Worm (Caenorhabditis elegans) whole organism, L4 larva: ENCODE results near the gene R10D12.10.

Experiments
- R02D3.7 ChIP-seq: fragments of 150-350 bp; sonication (generic microtip); optimal IDR thresholded peaks from 3 replicates; lab custom pipeline; 2014; ENCODE audit warnings: missing biosample characterization, missing genetic modification characterization
- T20F7.1 ChIP-seq: fragments of 200-800 bp; sonication (Bioruptor generic); optimal IDR thresholded peaks from 2 replicates; lab custom pipeline; 2018; ENCODE audit warnings: mild to moderate bottlenecking, missing genetic modification characterization, missing compliant biosample characterization
- Y105C5A.15 ChIP-seq: fragments of 200-800 bp; sonication (Bioruptor generic); IDR thresholded peaks from 2 replicates; pipeline ENCODE4 v1.3.6; 2022; ENCODE audit warnings: missing genetic modification characterization, missing compliant biosample characterization
- Y5F2A.4 ChIP-seq: fragments of 200-800 bp; sonication (Bioruptor generic); optimal IDR thresholded peaks from 2 replicates; lab custom pipeline; 2018; ENCODE audit warnings: mild to moderate bottlenecking, missing genetic modification characterization, missing compliant biosample characterization
- ZK337.2 ChIP-seq: fragments of 200-800 bp; sonication (Bioruptor generic); IDR thresholded peaks from 2 replicates; pipeline ENCODE4 v1.3.6; 2022; ENCODE audit warnings: missing genetic modification reagents, missing genetic modification characterization, missing compliant biosample characterization
- aha-1 ChIP-seq: fragments of 150-350 bp; peaks from one replicate; lab custom pipeline; 2014; ENCODE audit warnings: missing biosample characterization, missing genetic modification characterization
- ceh-20 ChIP-seq: fragments of 200-800 bp; sonication (Bioruptor generic); IDR thresholded peaks from 2 replicates; pipeline ENCODE4 v1.3.6; 2022; ENCODE audit warnings: missing genetic modification reagents, missing genetic modification characterization, missing compliant biosample characterization
- ceh-32 ChIP-seq: sonication (generic microtip); optimal IDR thresholded peaks from 2 replicates; lab custom pipeline; 2016; ENCODE audit warnings: mild to moderate bottlenecking, missing genetic modification characterization, missing compliant biosample characterization; ENCODE audit not compliant: poor library complexity
- ces-1 ChIP-seq: fragments of 150-350 bp; sonication (generic microtip); optimal IDR thresholded peaks from 4 replicates; lab custom pipeline; 2014; ENCODE audit warnings: missing biosample characterization, missing genetic modification reagents, missing genetic modification characterization
- daf-16 ChIP-seq, 3 experiments: sonication (generic microtip); optimal IDR thresholded peaks; 2 replicates each; lab custom pipeline; 2016 to 2017; ENCODE audit warnings: missing genetic modification characterization in 3 of 3, missing genetic modification reagents in 3 of 3, mild to moderate bottlenecking in 2 of 3, missing compliant biosample characterization in 2 of 3, missing biosample characterization in 1 of 3, moderate library complexity in 1 of 3
- daf-8 ChIP-seq: fragments of 200-800 bp; sonication (Bioruptor generic); IDR thresholded peaks from 2 replicates; pipeline ENCODE4 v1.3.6; 2022; ENCODE audit warnings: missing genetic modification characterization, missing compliant biosample characterization
- dmd-8 ChIP-seq: fragments of 200-800 bp; sonication (Bioruptor generic); IDR thresholded peaks from 2 replicates; pipeline ENCODE4 v1.3.6; 2022; ENCODE audit warnings: missing genetic modification characterization, missing compliant biosample characterization
- dpl-1 ChIP-seq: fragments of 150-350 bp; optimal IDR thresholded peaks from 2 replicates; lab custom pipeline; 2014; ENCODE audit warnings: missing biosample characterization, missing genetic modification reagents, missing genetic modification characterization
- duxl-1 ChIP-seq: sonication (generic microtip); optimal IDR thresholded peaks from 2 replicates; lab custom pipeline; 2016; ENCODE audit warnings: mild to moderate bottlenecking, missing genetic modification characterization, moderate library complexity, missing compliant biosample characterization; ENCODE audit not compliant: poor library complexity
- egl-27 ChIP-seq: sonication (generic microtip); optimal IDR thresholded peaks from 3 replicates; lab custom pipeline; 2017; ENCODE audit warnings: missing biosample characterization, missing genetic modification reagents, missing genetic modification characterization
- hif-1 ChIP-seq, 2 experiments: sonication (generic microtip); optimal IDR thresholded peaks; 2 replicates each; lab custom pipeline; 2016 to 2017; ENCODE audit warnings: missing compliant biosample characterization in 2 of 2, missing genetic modification characterization in 2 of 2, missing genetic modification reagents in 2 of 2, missing genotype in 2 of 2, mild to moderate bottlenecking in 1 of 2
- hlh-30 ChIP-seq: sonication (generic microtip); optimal IDR thresholded peaks from 2 replicates; lab custom pipeline; 2017; ENCODE audit warnings: antibody characterized with exemption, mild to moderate bottlenecking, missing genetic modification characterization, missing compliant biosample characterization; ENCODE audit not compliant: insufficient read depth
- lin-15B ChIP-seq: fragments of 150-350 bp; sonication (generic microtip); optimal IDR thresholded peaks from 3 replicates; lab custom pipeline; 2014; ENCODE audit warnings: missing biosample characterization, missing genetic modification characterization
- lin-38 ChIP-seq: fragments of 200-800 bp; sonication (Bioruptor generic); IDR thresholded peaks from 2 replicates; pipeline ENCODE4 v1.3.6; 2022; ENCODE audit warnings: missing genetic modification reagents, missing genetic modification characterization, missing compliant biosample characterization
- lin-39 ChIP-seq: fragments of 150-350 bp; optimal IDR thresholded peaks from 2 replicates; lab custom pipeline; 2014; ENCODE audit warnings: missing biosample characterization, missing genetic modification reagents, missing genetic modification characterization
- lsy-2 ChIP-seq, 2 experiments: fragments of 150-350 bp in 1 of 2; sonication (generic microtip) in 1 of 2; optimal IDR thresholded peaks; 2 replicates each; lab custom pipeline; 2014 to 2017; ENCODE audit warnings: missing biosample characterization in 2 of 2, missing genetic modification characterization in 2 of 2
- mdl-1 ChIP-seq, 2 experiments: fragments of 150-350 bp in 1 of 2; sonication (generic microtip) in 1 of 2; optimal IDR thresholded peaks; 2 replicates each; lab custom pipeline; 2014 to 2017; ENCODE audit warnings: missing biosample characterization in 2 of 2, missing genetic modification characterization in 2 of 2
- mxl-2 ChIP-seq: fragments of 200-800 bp; sonication (Bioruptor generic); conservative IDR thresholded peaks from 2 replicates; pipeline ENCODE4 v1.3.6; 2022; ENCODE audit warnings: missing genetic modification reagents, missing genetic modification characterization, missing compliant biosample characterization
- nhr-102 ChIP-seq: sonication (generic microtip); optimal IDR thresholded peaks from 2 replicates; lab custom pipeline; 2016; ENCODE audit warnings: mild to moderate bottlenecking, missing genetic modification characterization, moderate library complexity, missing compliant biosample characterization
- nhr-111 ChIP-seq: fragments of 200-800 bp; sonication (Bioruptor generic); optimal IDR thresholded peaks from 2 replicates; lab custom pipeline; 2018; ENCODE audit warnings: mild to moderate bottlenecking, missing genetic modification characterization, missing compliant biosample characterization
- nhr-25 ChIP-seq: sonication (generic microtip); optimal IDR thresholded peaks from 2 replicates; lab custom pipeline; 2017; ENCODE audit warnings: missing genetic modification characterization, mild to moderate bottlenecking, missing compliant biosample characterization, antibody characterized with exemption, moderate library complexity, borderline replicate concordance; ENCODE audit not compliant: insufficient read depth
- nhr-6 ChIP-seq: fragments of 150-350 bp; optimal IDR thresholded peaks from 2 replicates; lab custom pipeline; 2014; ENCODE audit warnings: missing biosample characterization, missing genetic modification characterization
- nhr-76 ChIP-seq: fragments of 150-350 bp; optimal IDR thresholded peaks from 2 replicates; lab custom pipeline; 2014; ENCODE audit warnings: missing biosample characterization, missing genetic modification characterization
- nhr-77 ChIP-seq: fragments of 150-350 bp; optimal IDR thresholded peaks from 2 replicates; lab custom pipeline; 2014; ENCODE audit warnings: missing biosample characterization, missing genetic modification characterization
- pha-4 ChIP-seq, 2 experiments: fragments of 150-350 bp in 1 of 2; fragments of 200-800 bp in 1 of 2; sonication (Bioruptor generic) in 1 of 2; IDR thresholded peaks in 1 of 2; optimal IDR thresholded peaks in 1 of 2; 2 replicates each; pipeline versions ENCODE4 v1.3.6 to Lab custom; 2014 to 2022; ENCODE audit warnings: missing genetic modification characterization in 2 of 2, missing genetic modification reagents in 2 of 2, missing biosample characterization in 1 of 2, missing compliant biosample characterization in 1 of 2
- saeg-2 ChIP-seq: fragments of 200-800 bp; sonication (Bioruptor generic); IDR thresholded peaks from 2 replicates; pipeline ENCODE4 v1.3.6; 2022; ENCODE audit warnings: missing genetic modification reagents, missing genetic modification characterization, missing compliant biosample characterization
- sdz-12 ChIP-seq: fragments of 200-800 bp; sonication (Bioruptor generic); optimal IDR thresholded peaks from 2 replicates; lab custom pipeline; 2018; ENCODE audit warnings: mild to moderate bottlenecking, missing genetic modification characterization, missing compliant biosample characterization
- spr-1 ChIP-seq: sonication (generic microtip); optimal IDR thresholded peaks from 2 replicates; lab custom pipeline; 2016; ENCODE audit warnings: mild to moderate bottlenecking, missing genetic modification characterization, missing compliant biosample characterization
- spr-3 ChIP-seq: fragments of 200-800 bp; sonication (Bioruptor generic); optimal IDR thresholded peaks from 2 replicates; lab custom pipeline; 2018; ENCODE audit warnings: mild to moderate bottlenecking, missing genetic modification characterization, missing compliant biosample characterization
- tag-97 ChIP-seq: fragments of 200-800 bp; sonication (Bioruptor generic); IDR thresholded peaks from 2 replicates; pipeline ENCODE4 v1.3.6; 2022; ENCODE audit warnings: missing genetic modification characterization, missing compliant biosample characterization
- tra-1 ChIP-seq: fragments of 200-800 bp; sonication (Bioruptor generic); IDR thresholded peaks from 2 replicates; pipeline ENCODE4 v1.3.6; 2022; ENCODE audit warnings: missing genetic modification reagents, missing genetic modification characterization, missing compliant biosample characterization
- unc-39 ChIP-seq: sonication (generic microtip); optimal IDR thresholded peaks from 2 replicates; lab custom pipeline; 2017; ENCODE audit warnings: missing biosample characterization, missing genetic modification characterization
- unc-62 ChIP-seq, 3 experiments: fragments of 150-350 bp in 1 of 3; sonication (generic microtip); optimal IDR thresholded peaks in 2 of 3; peaks in 1 of 3; 1 replicate in 1 of 3; 2 replicates in 2 of 3; lab custom pipeline; 2014 to 2017; ENCODE audit warnings: missing biosample characterization in 3 of 3, missing genetic modification characterization in 3 of 3, missing genetic modification reagents in 3 of 3, missing genotype in 1 of 3
- zag-1 ChIP-seq: fragments of 150-350 bp; optimal IDR thresholded peaks from 2 replicates; lab custom pipeline; 2014; ENCODE audit warnings: missing biosample characterization, missing genetic modification characterization
- zip-2 ChIP-seq: fragments of 150-350 bp; optimal IDR thresholded peaks from 2 replicates; lab custom pipeline; 2014; ENCODE audit warnings: missing biosample characterization, missing genetic modification characterization

Gene R10D12.10

ce11 chrV:14001929-14002328 is 43.8 kb upstream of the R10D12.10 start:
- TF ChIP-seq T20F7.1 (GFP tag; lab: Kevin White, UChicago) (no peak), lin-15B (tag; lab: Kevin White, UChicago) (no peak), nhr-111 (GFP tag; lab: Kevin White, UChicago) (no peak), Y5F2A.4 (GFP tag; lab: Kevin White, UChicago) (no peak), hif-1 (tag; optimal IDR thresholded peaks at IDR 0.05; lab: Kevin White, UChicago) (peak in 1 of 2 experiments; percentile 69), ZK337.2 (GFP tag; lab: Robert Waterston, UW) (no peak), nhr-77 (tag; lab: Kevin White, UChicago) (no peak), dpl-1 (no peak), zip-2 (tag; lab: Kevin White, UChicago) (no peak), lsy-2 (tag; optimal IDR thresholded peaks at IDR 0.05; lab: Kevin White, UChicago) (no peak), aha-1 (peak; percentile 87), ceh-32 (tag; lab: Kevin White, UChicago) (no peak)

ce11 chrV:13993478-13993877 is 35.3 kb upstream of the R10D12.10 start:
- TF ChIP-seq nhr-6 (tag; lab: Kevin White, UChicago), result no peak
- no peak for TF ChIP-seq duxl-1
- no peak for TF ChIP-seq hlh-30 (tag; lab: Kevin White, UChicago)
- TF ChIP-seq mxl-2 (GFP tag; lab: Robert Waterston, UW), result no peak
- no peak for TF ChIP-seq mdl-1 (tag; optimal IDR thresholded peaks at IDR 0.05; lab: Kevin White, UChicago)
- TF ChIP-seq spr-1 (tag; lab: Kevin White, UChicago), result no peak
- no peak for TF ChIP-seq T20F7.1 (GFP tag; lab: Kevin White, UChicago)
- TF ChIP-seq tag-97 (GFP tag; lab: Robert Waterston, UW), result no peak
- TF ChIP-seq, all 104 proteins: peak for 0

ce11 chrV:13992485-13992884 is 34.3 kb upstream of the R10D12.10 start, which contains the start of gene droe-4:
TSS of gene droe-4 (plus strand) at chrV:13992656.
- TF ChIP-seq unc-62 (GFP tag; optimal IDR thresholded peaks at IDR 0.05 in 1 of 2; lab: Kevin White, UChicago) (peak in 1 of 2 experiments; percentile 56), unc-62 (tag; optimal IDR thresholded peaks at IDR 0.05; lab: Kevin White, UChicago) (no peak), unc-39 (tag; lab: Kevin White, UChicago) (no peak)

- TF ChIP-seq lin-38, result peak; percentile 20; the same call in 1 of the 2 replicates
Measured at ce11 chrV:13992017-13992416, 33.9 kb upstream of the R10D12.10 start.

ce11 chrV:13986823-13987222 is 28.7 kb upstream of the R10D12.10 start:
- TF ChIP-seq nhr-111 (GFP tag; lab: Kevin White, UChicago) (no peak), ces-1 (GFP tag; lab: Kevin White, UChicago) (no peak), Y105C5A.15 (GFP tag; lab: Robert Waterston, UW) (no peak), ZK337.2 (GFP tag; lab: Robert Waterston, UW) (no peak), nhr-6 (tag; lab: Kevin White, UChicago) (no peak), spr-3 (GFP tag; lab: Kevin White, UChicago) (no peak), nhr-102 (tag; lab: Kevin White, UChicago) (peak; percentile 38), nhr-76 (tag; lab: Kevin White, UChicago) (no peak), egl-27 (tag; lab: Kevin White, UChicago) (no peak), zip-2 (tag; lab: Kevin White, UChicago) (no peak), nhr-25 (tag; lab: Kevin White, UChicago) (no peak), R02D3.7 (no peak), daf-16 (GFP tag; optimal IDR thresholded peaks at IDR 0.05; lab: Kevin White, UChicago) (no peak), daf-16 (tag; optimal IDR thresholded peaks at IDR 0.05; lab: Kevin White, UChicago) (peak; percentile 58), zag-1 (tag; lab: Kevin White, UChicago) (no peak), unc-62 (GFP tag; optimal IDR thresholded peaks at IDR 0.05 in 1 of 2; lab: Kevin White, UChicago) (no peak), unc-62 (tag; optimal IDR thresholded peaks at IDR 0.05; lab: Kevin White, UChicago) (no peak), pha-4 (GFP tag; IDR thresholded peaks at IDR 0.05; lab: Robert Waterston, UW) (peak; percentile 50; the same call in 1 of the 2 replicates), pha-4 (tag; optimal IDR thresholded peaks at IDR 0.05; lab: Kevin White, UChicago) (no peak), saeg-2 (GFP tag; lab: Robert Waterston, UW) (no peak), tra-1 (GFP tag; lab: Robert Waterston, UW) (no peak), ceh-20 (no peak), dmd-8 (GFP tag; lab: Robert Waterston, UW) (no peak), sdz-12 (GFP tag; lab: Kevin White, UChicago) (no peak), lin-39 (tag; lab: Kevin White, UChicago) (no peak), daf-8 (GFP tag; lab: Robert Waterston, UW) (no peak), lin-38 (no peak; the same call in 1 of the 2 replicates), ceh-32 (tag; lab: Kevin White, UChicago) (no peak)
